Worm (Caenorhabditis elegans): ENCODE results near the gene C34C12.12.

ce11 chrIII:3413437-3413836 lies 39.6 kb upstream of the C34C12.12 start:
- TF ChIP-seq F13C5.2 (tag; optimal IDR thresholded peaks at IDR 0.05) (no peak), aly-1 (tag; optimal IDR thresholded peaks at IDR 0.05) (no peak)

All from whole organism, early embryonic.